Fruit fly (Drosophila melanogaster) whole organism, embryonic: ENCODE data around the gene Ran-like.

ENCODE experiments used
- CG14441 ChIP-seq: fragments of 200-800 bp; sonication (Bioruptor generic); IDR thresholded peaks from 2 replicates; pipeline ENCODE4 v1.3.6; 2022; ENCODE audit warnings: missing biosample characterization, missing genetic modification characterization
- Pdp1 ChIP-seq, 2 experiments: fragments of 200-800 bp; sonication (Bioruptor generic); optimal IDR thresholded peaks; 3 replicates each; lab custom pipeline; 2016; ENCODE audit warnings: missing biosample characterization in 2 of 2, missing genetic modification characterization in 2 of 2, mild to moderate bottlenecking in 1 of 2, moderate library complexity in 1 of 2
- dmrt11E ChIP-seq: fragments of 200-800 bp; sonication (Bioruptor generic); optimal IDR thresholded peaks from 3 replicates; lab custom pipeline; 2018; ENCODE audit warnings: missing biosample characterization, mild to moderate bottlenecking, missing genetic modification characterization, moderate library complexity
- twi ChIP-seq: fragments of 200-800 bp; optimal IDR thresholded peaks from 2 replicates; lab custom pipeline; 2019; ENCODE audit warnings: missing biosample characterization, mild to moderate bottlenecking, missing genetic modification characterization, moderate library complexity
- zf30C ChIP-seq: fragments of 200-800 bp; sonication (Bioruptor generic); optimal IDR thresholded peaks from 3 replicates; lab custom pipeline; 2018; ENCODE audit warnings: missing biosample characterization, mild to moderate bottlenecking, missing genetic modification characterization

DNA sequence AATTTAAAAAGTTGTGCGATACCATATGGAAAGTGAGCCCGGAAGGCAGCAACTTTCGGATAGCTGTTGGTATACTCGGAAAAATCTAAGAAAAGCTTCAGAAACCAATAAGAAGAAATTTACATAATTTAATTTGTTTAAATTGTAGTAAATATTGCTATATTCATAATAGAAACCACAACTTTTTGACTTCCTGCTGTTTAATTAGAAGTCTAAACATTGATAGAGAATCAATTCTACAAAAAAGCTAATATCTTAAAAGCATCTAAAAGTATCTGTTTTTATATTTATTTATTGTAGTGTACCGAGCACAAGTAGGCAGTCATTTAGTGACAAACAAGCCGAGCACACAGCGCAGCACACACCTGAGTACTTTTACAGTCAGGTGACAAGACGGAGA lies 11.1 kb upstream of the Ran-like start, which contains the start of gene CG13455:
- no peak for TF ChIP-seq dmrt11E (tag; lab: Kevin White, UChicago)
- no peak for TF ChIP-seq CG14441 (GFP tag; lab: Robert Waterston, UW)
- no peak for TF ChIP-seq Pdp1 (GFP tag; optimal IDR thresholded peaks at IDR 0.05; lab: Kevin White, UChicago)
- TF ChIP-seq zf30C (GFP tag; lab: Kevin White, UChicago), result no peak
- TF ChIP-seq twi, result no peak
